Fruit fly (Drosophila melanogaster): Measurements from ENCODE around the gene Alp11.

Alp11 gene

dm6 chrX:15615426-15615825 lies 27.9 kb downstream of the Alp11 start (continued):
- TF ChIP-seq CHES-1-like (GFP tag; optimal IDR thresholded peaks at IDR 0.05) (peak; percentile 34), CG1792 (GFP tag; optimal IDR thresholded peaks at IDR 0.05) (no peak), CG31388 (GFP tag; optimal IDR thresholded peaks at IDR 0.05) (no peak), Eip74EF (GFP tag; optimal IDR thresholded peaks at IDR 0.05) (peak in 1 of 2 experiments; percentile 61), al (GFP tag; IDR thresholded peaks at IDR 0.05) (no peak), fd64A (GFP tag; optimal IDR thresholded peaks at IDR 0.05) (no peak), Side (GFP tag; optimal IDR thresholded peaks at IDR 0.05) (no peak), CG34422 (GFP tag; IDR thresholded peaks at IDR 0.05) (0 out of 3 replicates have a peak, but pooled peaks have one; percentile 39), da (GFP tag; optimal IDR thresholded peaks at IDR 0.05) (no peak), CG13123 (GFP tag; optimal IDR thresholded peaks at IDR 0.05) (no peak), CG8924 (tag; optimal IDR thresholded peaks at IDR 0.05) (peak; percentile 63), esg (GFP tag; conservative IDR thresholded peaks at IDR 0.05) (peak; percentile 39; the same call in 1 of the 2 replicates), org-1 (GFP tag; optimal IDR thresholded peaks at IDR 0.05) (peak; percentile 26), Opbp (GFP tag; IDR thresholded peaks at IDR 0.05; ENCODE audit: partially characterized antibody) (no peak), CG12236 (GFP tag; optimal IDR thresholded peaks at IDR 0.05) (no peak), unc-4 (GFP tag; IDR thresholded peaks at IDR 0.05; ENCODE audit: partially characterized antibody) (no peak), ci (GFP tag; IDR thresholded peaks at IDR 0.05) (peak; percentile 75; the same call in 2 of the 3 replicates), sd (tag; optimal IDR thresholded peaks at IDR 0.05) (no peak), CG3281 (GFP tag; optimal IDR thresholded peaks at IDR 0.05) (peak; percentile 25), psq (GFP tag; optimal IDR thresholded peaks at IDR 0.05) (no peak), tll (GFP tag; optimal IDR thresholded peaks at IDR 0.05) (no peak), CG1233 (GFP tag; optimal IDR thresholded peaks at IDR 0.05) (peak; percentile 24), dmrt11E (tag; optimal IDR thresholded peaks at IDR 0.05) (peak; percentile 60), CG17186 (GFP tag; optimal IDR thresholded peaks at IDR 0.05) (no peak), Taf1 (GFP tag; IDR thresholded peaks at IDR 0.05) (no peak), CG10543 (GFP tag; optimal IDR thresholded peaks at IDR 0.05) (no peak), grn (GFP tag; optimal IDR thresholded peaks at IDR 0.05) (no peak), Ets97D (GFP tag; optimal IDR thresholded peaks at IDR 0.05) (no peak), CG4424 (GFP tag; optimal IDR thresholded peaks at IDR 0.05) (peak; percentile 43), TFAM (GFP tag; optimal IDR thresholded peaks at IDR 0.05) (no peak), CG15073 (GFP tag; optimal IDR thresholded peaks at IDR 0.05) (no peak), CG9215 (GFP tag; IDR thresholded peaks at IDR 0.05) (no peak), CG12104 (GFP tag; optimal IDR thresholded peaks at IDR 0.05) (peak; percentile 5), odd (GFP tag; optimal IDR thresholded peaks at IDR 0.05) (no peak), CG5245 (GFP tag; optimal IDR thresholded peaks at IDR 0.05) (peak; percentile 7), NfI (GFP tag; optimal IDR thresholded peaks at IDR 0.05) (no peak), sqz (GFP tag; optimal IDR thresholded peaks at IDR 0.05) (peak; percentile 5), ken (GFP tag; IDR thresholded peaks at IDR 0.05) (peak; percentile 57; the same call in 1 of the 3 replicates), pb (GFP tag; optimal IDR thresholded peaks at IDR 0.05) (no peak), ATbp (GFP tag; optimal IDR thresholded peaks at IDR 0.05) (peak; percentile 54), Dfd (GFP tag; optimal IDR thresholded peaks at IDR 0.05) (no peak), Usf (GFP tag; optimal IDR thresholded peaks at IDR 0.05) (no peak), amos (GFP tag; IDR thresholded peaks at IDR 0.05; ENCODE audit: partially characterized antibody) (no peak), wek (GFP tag; optimal IDR thresholded peaks at IDR 0.05) (no peak), p53 (GFP tag; optimal IDR thresholded peaks at IDR 0.05) (no peak), E2f1 (GFP tag; IDR thresholded peaks at IDR 0.05) (no peak), Camta (GFP tag; optimal IDR thresholded peaks at IDR 0.05) (peak; percentile 10), CG14667 (GFP tag; IDR thresholded peaks at IDR 0.05) (no peak), CG1603 (tag; optimal IDR thresholded peaks at IDR 0.05) (peak; percentile 63), CG6272 (GFP tag; IDR thresholded peaks at IDR 0.05) (no peak), CG17568 (GFP tag; optimal IDR thresholded peaks at IDR 0.05) (peak; percentile 11)

Measured in whole organism, embryonic.